Fruit fly (Drosophila melanogaster) whole organism, embryonic: ENCODE data around the gene Lgr3.

Experiments used
- Aef1 ChIP-seq: fragments of 200-800 bp; sonication (Bioruptor generic); IDR thresholded peaks from 3 replicates; pipeline ENCODE4 v1.3.6; 2022; ENCODE audit warnings: missing biosample characterization, missing genetic modification characterization
- Antp ChIP-seq: fragments of 200-800 bp; sonication (Bioruptor generic); optimal IDR thresholded peaks from 3 replicates; lab custom pipeline; 2016; ENCODE audit warnings: missing biosample characterization, missing genetic modification characterization
- Bgb ChIP-seq: fragments of 200-800 bp; sonication (Bioruptor generic); IDR thresholded peaks from 2 replicates; pipeline ENCODE4 v1.3.6; 2022; ENCODE audit warnings: missing biosample characterization, missing genetic modification characterization; ENCODE audit not compliant: partially characterized antibody
- CG11560 ChIP-seq: fragments of 200-800 bp; sonication (Bioruptor generic); IDR thresholded peaks from 3 replicates; pipeline ENCODE4 v1.3.6; 2022; ENCODE audit warnings: missing biosample characterization, missing genetic modification characterization
- CG12219 ChIP-seq: fragments of 200-800 bp; sonication (Bioruptor generic); optimal IDR thresholded peaks from 3 replicates; lab custom pipeline; 2018; ENCODE audit warnings: missing biosample characterization, mild to moderate bottlenecking, missing genetic modification characterization
- CG13123 ChIP-seq: fragments of 200-800 bp; sonication (Bioruptor generic); optimal IDR thresholded peaks from 2 replicates; lab custom pipeline; 2016; ENCODE audit warnings: missing biosample characterization, missing genetic modification characterization
- CG14441 ChIP-seq: fragments of 200-800 bp; sonication (Bioruptor generic); IDR thresholded peaks from 2 replicates; pipeline ENCODE4 v1.3.6; 2022; ENCODE audit warnings: missing biosample characterization, missing genetic modification characterization
- CG15269 ChIP-seq: fragments of 200-800 bp; sonication (Bioruptor generic); optimal IDR thresholded peaks from 2 replicates; lab custom pipeline; 2018; ENCODE audit warnings: missing biosample characterization, mild to moderate bottlenecking, missing genetic modification characterization, moderate library complexity
- CG15601 ChIP-seq: fragments of 200-800 bp; sonication (Bioruptor generic); optimal IDR thresholded peaks from 3 replicates; lab custom pipeline; 2019; ENCODE audit warnings: missing biosample characterization, mild to moderate bottlenecking, missing genetic modification characterization, moderate library complexity
- CG17568 ChIP-seq: fragments of 200-800 bp; sonication (Bioruptor generic); optimal IDR thresholded peaks from 2 replicates; lab custom pipeline; 2018; ENCODE audit warnings: missing biosample characterization, mild to moderate bottlenecking, missing genetic modification characterization, moderate library complexity
- CG1792 ChIP-seq: fragments of 200-800 bp; sonication (Bioruptor generic); optimal IDR thresholded peaks from 2 replicates; lab custom pipeline; 2016; ENCODE audit warnings: missing biosample characterization, missing genetic modification characterization
- CG2875 ChIP-seq: fragments of 200-800 bp; sonication (Bioruptor generic); optimal IDR thresholded peaks from 2 replicates; lab custom pipeline; 2017; ENCODE audit warnings: missing biosample characterization, mild to moderate bottlenecking, missing genetic modification characterization, missing genetic modification reagents
- CG3065 ChIP-seq: fragments of 200-800 bp; sonication (Bioruptor generic); optimal IDR thresholded peaks from 2 replicates; lab custom pipeline; 2016; ENCODE audit warnings: missing biosample characterization, missing genetic modification characterization
- CG31224 ChIP-seq: fragments of 200-800 bp; sonication (Bioruptor generic); IDR thresholded peaks from 2 replicates; pipeline ENCODE4 v1.3.6; 2022; ENCODE audit warnings: missing biosample characterization, missing genetic modification characterization
- CG33213 ChIP-seq: fragments of 200-800 bp; sonication (Bioruptor generic); optimal IDR thresholded peaks from 3 replicates; lab custom pipeline; 2016; ENCODE audit warnings: missing biosample characterization, missing genetic modification characterization
- CG4282 ChIP-seq: fragments of 200-800 bp; sonication (Bioruptor generic); optimal IDR thresholded peaks from 2 replicates; lab custom pipeline; 2016; ENCODE audit warnings: missing biosample characterization, missing genetic modification characterization
- CG4360 ChIP-seq: fragments of 200-800 bp; sonication (Bioruptor generic); IDR thresholded peaks from 2 replicates; pipeline ENCODE4 v1.3.6; 2022; ENCODE audit warnings: missing biosample characterization, missing genetic modification characterization
- CG6683 ChIP-seq: fragments of 200-800 bp; sonication (Bioruptor generic); optimal IDR thresholded peaks from 2 replicates; lab custom pipeline; 2017; ENCODE audit warnings: missing biosample characterization, mild to moderate bottlenecking, missing genetic modification characterization, missing genetic modification reagents
- CG7372 ChIP-seq: fragments of 200-800 bp; sonication (Bioruptor generic); IDR thresholded peaks from 2 replicates; pipeline ENCODE4 v1.3.6; 2022; ENCODE audit warnings: missing biosample characterization, missing genetic modification characterization
- CHES-1-like ChIP-seq: fragments of 200-800 bp; sonication (Bioruptor generic); optimal IDR thresholded peaks from 2 replicates; lab custom pipeline; 2016; ENCODE audit warnings: missing biosample characterization, missing genetic modification characterization
- D19A ChIP-seq: fragments of 200-800 bp; optimal IDR thresholded peaks from 3 replicates; lab custom pipeline; 2019; ENCODE audit warnings: missing biosample characterization, mild to moderate bottlenecking, missing genetic modification characterization, moderate library complexity
- H2.0 ChIP-seq: fragments of 200-800 bp; sonication (Bioruptor generic); IDR thresholded peaks from 2 replicates; pipeline ENCODE4 v1.3.6; 2022; ENCODE audit warnings: missing biosample characterization, missing genetic modification characterization
- HLH3B ChIP-seq: fragments of 200-800 bp; sonication (Bioruptor generic); IDR thresholded peaks from 2 replicates; pipeline ENCODE4 v1.3.6; 2022; ENCODE audit warnings: missing biosample characterization, missing genetic modification characterization
- Hmr ChIP-seq: fragments of 200-800 bp; sonication (Bioruptor generic); optimal IDR thresholded peaks from 3 replicates; lab custom pipeline; 2017; ENCODE audit warnings: mild to moderate bottlenecking, missing biosample characterization, missing genetic modification reagents, missing genetic modification characterization
- Hr51 ChIP-seq, 2 experiments: fragments of 200-800 bp; sonication (Bioruptor generic); optimal IDR thresholded peaks; 2 replicates in 1 of 2; 3 replicates in 1 of 2; lab custom pipeline; 2016 to 2018; ENCODE audit warnings: missing biosample characterization in 2 of 2, missing genetic modification characterization in 2 of 2, mild to moderate bottlenecking in 1 of 2, moderate library complexity in 1 of 2
- NC2β ChIP-seq: fragments of 200-800 bp; sonication (Bioruptor generic); optimal IDR thresholded peaks from 2 replicates; lab custom pipeline; 2016; ENCODE audit warnings: missing biosample characterization, missing genetic modification characterization
- NK7.1 ChIP-seq: fragments of 200-800 bp; sonication (Bioruptor generic); optimal IDR thresholded peaks from 3 replicates; lab custom pipeline; 2016; ENCODE audit warnings: missing biosample characterization, missing genetic modification characterization
- Optix ChIP-seq: fragments of 200-800 bp; sonication (Bioruptor generic); IDR thresholded peaks from 3 replicates; pipeline ENCODE4 v1.3.6; 2022; ENCODE audit warnings: missing biosample characterization, missing genetic modification characterization
- Taf1 ChIP-seq: fragments of 200-800 bp; sonication (Bioruptor generic); IDR thresholded peaks from 2 replicates; pipeline ENCODE4 v1.3.6; 2022; ENCODE audit warnings: missing biosample characterization, missing genetic modification characterization
- amos ChIP-seq: fragments of 200-800 bp; sonication (Bioruptor generic); IDR thresholded peaks from 2 replicates; pipeline ENCODE4 v1.3.6; 2022; ENCODE audit warnings: missing biosample characterization, missing genetic modification characterization; ENCODE audit not compliant: partially characterized antibody
- cwo ChIP-seq: fragments of 200-800 bp; sonication (Bioruptor generic); optimal IDR thresholded peaks from 3 replicates; lab custom pipeline; 2017; ENCODE audit warnings: missing biosample characterization, missing genetic modification characterization, mild to moderate bottlenecking, moderate library complexity, missing genetic modification reagents
- dati ChIP-seq: fragments of 200-800 bp; sonication (Bioruptor generic); IDR thresholded peaks from 2 replicates; pipeline ENCODE4 v1.3.6; 2022; ENCODE audit warnings: missing biosample characterization, missing genetic modification characterization
- disco-r ChIP-seq: fragments of 200-800 bp; sonication (Bioruptor generic); optimal IDR thresholded peaks from 2 replicates; lab custom pipeline; 2016; ENCODE audit warnings: missing biosample characterization, missing genetic modification characterization
- dm ChIP-seq: fragments of 200-800 bp; sonication (Bioruptor generic); optimal IDR thresholded peaks from 3 replicates; lab custom pipeline; 2016; ENCODE audit warnings: missing biosample characterization, missing genetic modification characterization
- ems ChIP-seq: fragments of 200-800 bp; sonication (Bioruptor generic); optimal IDR thresholded peaks from 3 replicates; lab custom pipeline; 2016; ENCODE audit warnings: missing biosample characterization, missing genetic modification characterization
- eve ChIP-seq, 2 experiments: fragments of >200 bp; optimal IDR thresholded peaks; 2 replicates each; lab custom pipeline; 2017; ENCODE audit warnings: missing biosample characterization in 2 of 2, missing genetic modification characterization in 2 of 2
- fd3F ChIP-seq: fragments of 200-800 bp; sonication (Bioruptor generic); optimal IDR thresholded peaks from 2 replicates; lab custom pipeline; 2018; ENCODE audit warnings: missing biosample characterization, mild to moderate bottlenecking, missing genetic modification characterization, moderate library complexity
- ftz-f1 ChIP-seq: fragments of 200-800 bp; sonication (Bioruptor generic); optimal IDR thresholded peaks from 2 replicates; lab custom pipeline; 2016; ENCODE audit warnings: missing biosample characterization, missing genetic modification characterization
- gce ChIP-seq: fragments of 200-800 bp; sonication (Bioruptor generic); IDR thresholded peaks from 3 replicates; pipeline ENCODE4 v1.3.6; 2022; ENCODE audit warnings: missing biosample characterization, missing genetic modification characterization
- otp ChIP-seq: fragments of 200-800 bp; sonication (Bioruptor generic); IDR thresholded peaks from 3 replicates; pipeline ENCODE4, ENCODE4 v1.3.6; 2022; ENCODE audit warnings: missing biosample characterization, missing genetic modification characterization
- shn ChIP-seq: fragments of 200-800 bp; sonication (Bioruptor generic); optimal IDR thresholded peaks from 3 replicates; lab custom pipeline; 2016; ENCODE audit warnings: missing biosample characterization, missing genetic modification characterization
- so ChIP-seq: fragments of 200-800 bp; sonication (Bioruptor generic); IDR thresholded peaks from 3 replicates; pipeline ENCODE4 v1.3.6; 2022; ENCODE audit warnings: missing biosample characterization, missing genetic modification characterization
- tll ChIP-seq, 2 experiments: fragments of 200-800 bp in 1 of 2; fragments of >200 bp in 1 of 2; sonication (Bioruptor generic) in 1 of 2; optimal IDR thresholded peaks; 2 replicates each; lab custom pipeline; 2017 to 2019; ENCODE audit warnings: missing biosample characterization in 2 of 2, missing genetic modification characterization in 2 of 2, mild to moderate bottlenecking in 1 of 2, moderate library complexity in 1 of 2
- tna ChIP-seq: fragments of 200-800 bp; sonication (Bioruptor generic); IDR thresholded peaks from 2 replicates; pipeline ENCODE4 v1.3.6; 2022; ENCODE audit warnings: missing biosample characterization, missing genetic modification characterization; ENCODE audit not compliant: partially characterized antibody
- ttk ChIP-seq: fragments of 200-800 bp; sonication (Bioruptor generic); IDR thresholded peaks from 2 replicates; pipeline ENCODE4 v2.1.2; 2022; ENCODE audit warnings: missing biosample characterization, missing genetic modification characterization
- vfl ChIP-seq: fragments of 200-800 bp; sonication (Bioruptor generic); optimal IDR thresholded peaks from 2 replicates; lab custom pipeline; 2016; ENCODE audit warnings: missing biosample characterization, missing genetic modification characterization
- z ChIP-seq: fragments of 200-800 bp; sonication (Bioruptor generic); IDR thresholded peaks from 3 replicates; pipeline ENCODE4 v1.3.6; 2022; ENCODE audit warnings: missing biosample characterization, missing genetic modification characterization
- zf30C ChIP-seq: fragments of 200-800 bp; sonication (Bioruptor generic); optimal IDR thresholded peaks from 3 replicates; lab custom pipeline; 2018; ENCODE audit warnings: missing biosample characterization, mild to moderate bottlenecking, missing genetic modification characterization
- zfh2 ChIP-seq: fragments of 200-800 bp; sonication (Bioruptor generic); optimal IDR thresholded peaks from 2 replicates; lab custom pipeline; 2016; ENCODE audit warnings: missing biosample characterization, missing genetic modification characterization

The Lgr3 gene

DNA sequence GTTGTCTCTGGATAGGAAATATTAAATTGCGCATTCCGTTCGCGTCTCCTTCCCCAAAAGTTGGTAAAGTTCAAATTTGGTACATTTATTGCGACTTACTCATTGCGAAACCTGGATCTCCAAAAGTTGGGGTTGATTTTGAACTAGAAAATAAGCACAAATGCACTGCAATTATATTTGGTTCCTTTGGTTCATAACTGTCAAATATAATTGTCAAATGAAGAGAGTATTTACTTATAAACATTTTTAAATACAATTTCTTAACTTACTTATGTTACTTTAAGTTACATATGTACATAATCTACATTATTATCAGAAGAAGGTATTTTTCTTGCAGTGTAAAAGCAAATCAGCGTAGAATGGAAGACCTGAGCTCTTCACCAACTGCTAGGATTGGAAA lies 35.1 kb upstream of the Lgr3 start (continued):
- TF ChIP-seq Aef1 (GFP tag; lab: Robert Waterston, UW) (peak; percentile 20; the same call in 1 of the 3 replicates), CG15269 (peak; percentile 52)

DNA sequence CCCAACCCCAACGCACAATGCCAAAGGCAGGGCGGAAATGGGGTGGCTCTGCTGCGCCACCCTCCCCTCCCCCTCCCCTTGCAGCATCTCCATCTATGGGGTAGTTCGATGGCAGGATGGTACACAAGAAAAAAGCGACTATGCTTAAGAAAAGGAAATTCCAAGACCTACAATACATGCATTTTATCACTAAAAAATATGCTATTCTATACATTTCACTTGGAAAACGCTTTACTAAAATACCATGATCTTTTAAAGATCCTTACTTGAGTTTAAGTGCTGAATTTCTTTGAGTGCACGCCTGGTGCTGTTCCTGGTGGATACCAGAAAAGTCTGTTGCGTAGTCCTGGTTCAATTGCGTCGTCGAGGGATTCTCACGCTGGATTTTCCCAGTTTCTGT lies 34.5 kb upstream of the Lgr3 start:
- TF ChIP-seq amos (no peak), ftz-f1 (GFP tag; lab: Kevin White, UChicago) (no peak), CG14441 (GFP tag; lab: Robert Waterston, UW) (peak; percentile 74), CG3065 (GFP tag; lab: Kevin White, UChicago) (no peak), CG33213 (GFP tag; lab: Kevin White, UChicago) (peak; percentile 18), ttk (GFP tag; lab: Robert Waterston, UW) (peak; percentile 76), D19A (tag; lab: Kevin White, UChicago) (peak; percentile 58), Bgb (GFP tag; lab: Robert Waterston, UW) (no peak), Optix (GFP tag; lab: Robert Waterston, UW) (peak; percentile 55; the same call in 2 of the 3 replicates), ems (GFP tag; lab: Kevin White, UChicago) (peak; percentile 50), CG15601 (tag; lab: Kevin White, UChicago) (peak; percentile 63), H2.0 (peak; percentile 70), zfh2 (GFP tag; lab: Kevin White, UChicago) (no peak), otp (GFP tag; lab: Robert Waterston, UW) (peak; percentile 49; the same call in 1 of the 3 replicates), shn (peak; percentile 21), cwo (GFP tag; lab: Kevin White, UChicago) (peak; percentile 66), CG17568 (GFP tag; lab: Kevin White, UChicago) (peak; percentile 41), CG4360 (GFP tag; lab: Robert Waterston, UW) (0 out of 2 replicates have a peak, but pooled peaks have one; percentile 30), z (GFP tag; lab: Robert Waterston, UW) (no peak), CG13123 (GFP tag; lab: Kevin White, UChicago) (peak; percentile 10), eve (GFP tag; optimal IDR thresholded peaks at IDR 0.05; lab: Kevin White, UChicago) (no peak), Taf1 (GFP tag; lab: Robert Waterston, UW) (peak; percentile 44; the same call in 1 of the 2 replicates), dm (peak; percentile 9), HLH3B (peak; percentile 73), CG31224 (GFP tag; lab: Robert Waterston, UW) (no peak), CG11560 (tag; lab: Robert Waterston, UW) (0 out of 3 replicates have a peak, but pooled peaks have one; percentile 44), CHES-1-like (GFP tag; lab: Kevin White, UChicago) (peak; percentile 49), vfl (GFP tag; lab: Kevin White, UChicago) (peak; percentile 36), NC2β (GFP tag; lab: Kevin White, UChicago) (peak; percentile 20), zf30C (GFP tag; lab: Kevin White, UChicago) (peak; percentile 77), CG4282 (GFP tag; lab: Kevin White, UChicago) (no peak), Hr51 (GFP tag; optimal IDR thresholded peaks at IDR 0.05; lab: Kevin White, UChicago) (peak; percentile 37 to 71), NK7.1 (GFP tag; lab: Kevin White, UChicago) (peak; percentile 44), gce (0 out of 3 replicates have a peak, but pooled peaks have one; percentile 17), dati (GFP tag; lab: Robert Waterston, UW) (no peak), fd3F (peak; percentile 35), so (GFP tag; lab: Robert Waterston, UW) (peak; percentile 69; the same call in 1 of the 3 replicates), Hmr (peak; percentile 79), tna (GFP tag; lab: Robert Waterston, UW) (no peak), CG12219 (peak; percentile 55), disco-r (GFP tag; lab: Kevin White, UChicago) (no peak), CG2875 (GFP tag; lab: Kevin White, UChicago) (peak; percentile 46), Antp (GFP tag; lab: Kevin White, UChicago) (peak; percentile 83), CG1792 (GFP tag; lab: Kevin White, UChicago) (peak; percentile 61), CG7372 (GFP tag; lab: Robert Waterston, UW) (0 out of 2 replicates have a peak, but pooled peaks have one; percentile 29), CG6683 (GFP tag; lab: Kevin White, UChicago) (no peak), tll (GFP tag; optimal IDR thresholded peaks at IDR 0.05; lab: Kevin White, UChicago) (no peak)
